Fruit fly (Drosophila melanogaster) whole organism, prepupa: ENCODE data around the gene CG12768.

ENCODE experiments used
- CG10669 ChIP-seq: fragments of 200-800 bp; sonication (Bioruptor generic); optimal IDR thresholded peaks from 3 replicates; lab custom pipeline; 2018; ENCODE audit warnings: missing biosample characterization, mild to moderate bottlenecking, missing genetic modification characterization, moderate library complexity
- CG11294 ChIP-seq: fragments of 200-800 bp; sonication (Bioruptor generic); IDR thresholded peaks from 2 replicates; pipeline ENCODE4 v1.3.6; 2022; ENCODE audit warnings: missing biosample characterization, missing genetic modification characterization
- CG11902 ChIP-seq: fragments of 200-800 bp; sonication (Bioruptor generic); optimal IDR thresholded peaks from 3 replicates; lab custom pipeline; 2016; ENCODE audit warnings: missing biosample characterization, missing genetic modification characterization
- CG15336 ChIP-seq: fragments of 200-800 bp; sonication (Bioruptor generic); IDR thresholded peaks from 2 replicates; pipeline ENCODE4 v1.3.6; 2022; ENCODE audit warnings: missing biosample characterization, missing genetic modification characterization
- CG31627 ChIP-seq: fragments of 200-800 bp; sonication (Bioruptor generic); optimal IDR thresholded peaks from 3 replicates; lab custom pipeline; 2016; ENCODE audit warnings: missing biosample characterization, missing genetic modification characterization
- CG6792 ChIP-seq: fragments of 200-800 bp; sonication (Bioruptor generic); optimal IDR thresholded peaks from 3 replicates; lab custom pipeline; 2016; ENCODE audit warnings: missing biosample characterization, missing genetic modification characterization
- CG6808 ChIP-seq: fragments of 200-800 bp; sonication (Bioruptor generic); optimal IDR thresholded peaks from 3 replicates; lab custom pipeline; 2017; ENCODE audit warnings: missing biosample characterization, missing genetic modification characterization, mild to moderate bottlenecking, moderate library complexity, missing genetic modification reagents
- CG8319 ChIP-seq: fragments of 200-800 bp; sonication (Bioruptor generic); optimal IDR thresholded peaks from 3 replicates; lab custom pipeline; 2016; ENCODE audit warnings: missing biosample characterization, missing genetic modification characterization
- Eip75B ChIP-seq: fragments of 200-800 bp; sonication (Bioruptor generic); optimal IDR thresholded peaks from 3 replicates; lab custom pipeline; 2016; ENCODE audit warnings: missing biosample characterization, missing genetic modification characterization
- Hr39 ChIP-seq: fragments of 200-800 bp; sonication (Bioruptor generic); optimal IDR thresholded peaks from 2 replicates; lab custom pipeline; 2016; ENCODE audit warnings: missing biosample characterization, missing genetic modification characterization
- Hr4 ChIP-seq: fragments of 200-800 bp; sonication (Bioruptor generic); optimal IDR thresholded peaks from 3 replicates; lab custom pipeline; 2016; ENCODE audit warnings: missing biosample characterization, missing genetic modification characterization
- Sox14 ChIP-seq: fragments of 200-800 bp; sonication (Bioruptor generic); optimal IDR thresholded peaks from 3 replicates; lab custom pipeline; 2016; ENCODE audit warnings: missing biosample characterization, missing genetic modification characterization
- Sox15 ChIP-seq: fragments of 200-800 bp; sonication (Bioruptor generic); optimal IDR thresholded peaks from 3 replicates; lab custom pipeline; 2016; ENCODE audit warnings: missing biosample characterization, missing genetic modification characterization
- acj6 ChIP-seq: fragments of 200-800 bp; sonication (Bioruptor generic); optimal IDR thresholded peaks from 3 replicates; lab custom pipeline; 2016; ENCODE audit warnings: missing biosample characterization, missing genetic modification characterization
- cyc ChIP-seq: fragments of 200-800 bp; sonication (Bioruptor generic); optimal IDR thresholded peaks from 3 replicates; lab custom pipeline; 2016; ENCODE audit warnings: missing biosample characterization, missing genetic modification characterization
- dsx ChIP-seq: fragments of 200-800 bp; optimal IDR thresholded peaks from 3 replicates; lab custom pipeline; 2019; ENCODE audit warnings: missing biosample characterization, mild to moderate bottlenecking, missing genetic modification characterization, moderate library complexity; ENCODE audit not compliant: poor library complexity, severe bottlenecking
- fd59A ChIP-seq: fragments of 200-800 bp; sonication (Bioruptor generic); optimal IDR thresholded peaks from 2 replicates; lab custom pipeline; 2017; ENCODE audit warnings: missing biosample characterization, mild to moderate bottlenecking, missing genetic modification characterization, missing genetic modification reagents
- svp ChIP-seq: fragments of 200-800 bp; sonication (Bioruptor generic); peaks from one replicate; lab custom pipeline; 2016; ENCODE audit warnings: missing biosample characterization, missing genetic modification characterization

CG12768 gene

dm6 chr3L:22952703-22953102, 42.4 kb downstream of the CG12768 start:
- TF ChIP-seq Eip75B = no peak
- no peak for TF ChIP-seq CG6808 (GFP tag; lab: Kevin White, UChicago)
- no peak for TF ChIP-seq CG31627 (GFP tag; lab: Kevin White, UChicago)
- no peak for TF ChIP-seq CG11902 (GFP tag; lab: Kevin White, UChicago)

DNA sequence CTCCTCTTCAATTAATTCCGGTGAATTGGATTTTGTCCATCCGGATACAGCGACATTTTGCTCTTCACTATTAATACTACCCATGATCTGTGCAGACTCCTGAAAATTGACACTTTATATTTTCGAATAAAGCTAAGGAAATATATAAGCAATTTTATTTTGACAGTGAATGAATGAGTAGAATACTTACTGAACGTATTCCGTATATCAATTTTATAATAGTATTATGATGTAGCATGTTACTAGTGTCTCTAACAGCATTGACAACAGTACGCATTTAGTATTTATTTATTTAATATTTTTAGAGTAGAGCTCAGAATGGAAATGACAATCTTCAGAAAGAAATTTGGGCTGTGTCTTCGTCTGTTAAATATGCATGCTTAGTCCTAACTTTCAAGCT, 44.9 kb downstream of the CG12768 start, which contains the start of gene CG32461:
TSS of gene CG32461 (minus strand) at position 101 of the 400 bp plus-strand sequence.
- peak; percentile 21 for TF ChIP-seq svp
- TF ChIP-seq CG15336 = no peak
- TF ChIP-seq, all 60 proteins: peak for 1

DNA sequence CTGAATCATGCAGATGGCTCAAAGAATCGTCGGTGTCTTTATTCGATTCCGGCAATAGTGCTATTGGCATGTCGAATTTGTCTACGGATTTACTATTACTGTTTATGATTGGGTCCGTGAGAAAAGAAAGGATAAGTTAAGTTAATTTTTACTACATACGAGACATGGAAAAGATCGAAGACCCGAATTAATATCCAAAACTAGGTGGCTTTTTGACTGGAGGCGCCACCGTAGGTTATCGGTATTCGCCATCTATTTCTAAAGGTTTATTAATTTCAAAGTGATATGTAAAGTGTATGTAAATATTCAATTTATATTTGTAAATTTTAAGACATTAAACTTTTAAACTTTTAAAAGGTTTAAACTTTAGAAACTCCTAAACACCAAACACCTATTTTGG, 47.9 kb downstream of the CG12768 start:
- TF ChIP-seq Hr39 (GFP tag; lab: Kevin White, UChicago) = no peak
- TF ChIP-seq cyc (GFP tag; lab: Kevin White, UChicago) = no peak
- TF ChIP-seq Sox14 (GFP tag; lab: Kevin White, UChicago) = no peak
- TF ChIP-seq fd59A (GFP tag; lab: Kevin White, UChicago) = no peak
- no peak for TF ChIP-seq dsx (GFP tag; lab: Kevin White, UChicago)
- TF ChIP-seq CG11294 (GFP tag; lab: Robert Waterston, UW) = no peak
- TF ChIP-seq Hr4 (GFP tag; lab: Kevin White, UChicago) = no peak
- no peak for TF ChIP-seq CG6792 (GFP tag; lab: Kevin White, UChicago)
- no peak for TF ChIP-seq acj6 (GFP tag; lab: Kevin White, UChicago)
- no peak for TF ChIP-seq CG8319 (GFP tag; lab: Kevin White, UChicago)
- no peak for TF ChIP-seq CG10669 (GFP tag; lab: Kevin White, UChicago)

DNA sequence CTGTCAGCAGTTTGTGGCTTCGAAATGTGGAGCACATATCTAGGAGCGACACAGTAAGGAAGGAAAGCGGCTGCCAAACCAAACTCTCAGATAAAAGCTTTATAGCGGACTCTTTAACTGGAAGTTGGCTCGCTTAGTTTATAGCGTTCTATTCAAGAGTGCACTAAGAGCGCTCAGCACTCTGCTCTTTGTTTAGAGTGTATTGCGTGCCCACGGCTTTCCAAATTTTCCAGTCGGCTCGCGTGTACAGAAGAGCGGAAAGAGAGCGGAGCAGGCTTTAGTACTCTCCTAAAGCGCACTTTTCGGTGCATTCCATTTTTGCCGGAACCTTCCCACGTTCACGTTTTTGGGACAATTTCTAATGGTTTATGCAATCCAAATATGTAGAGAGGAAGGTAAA, 50.0 kb downstream of the CG12768 start:
- TF ChIP-seq Sox15 (GFP tag; lab: Kevin White, UChicago) = no peak
